Worm (Caenorhabditis elegans): ENCODE results near the gene W04D12.1.

ce11 chrIII:5875705-5876104 lies 39.0 kb downstream of the W04D12.1 start:
- TF ChIP-seq Y56A3A.18 (GFP tag; IDR thresholded peaks at IDR 0.05) (no peak), ceh-100 (GFP tag; IDR thresholded peaks at IDR 0.05) (no peak), sea-2 (GFP tag; IDR thresholded peaks at IDR 0.05) (no peak), lir-1 (GFP tag; conservative IDR thresholded peaks at IDR 0.05) (no peak), nhr-120 (GFP tag; IDR thresholded peaks at IDR 0.05) (no peak), T26A5.8 (tag; optimal IDR thresholded peaks at IDR 0.05) (no peak), rec-8 (tag; optimal IDR thresholded peaks at IDR 0.05) (no peak), T07F8.4 (tag; optimal IDR thresholded peaks at IDR 0.05) (no peak), nhr-80 (tag; optimal IDR thresholded peaks at IDR 0.05) (no peak), ama-1 (optimal IDR thresholded peaks at IDR 0.05) (no peak), ama-1 (GFP tag; optimal IDR thresholded peaks at IDR 0.05) (no peak)
